Fruit fly (Drosophila melanogaster) Kc167 (cell line): ENCODE results near the gene Rm62.

Source experiments
- Sin3A ChIP-seq: fragments of >200 bp; optimal IDR thresholded peaks from 2 replicates; lab custom pipeline; 2018; ENCODE audit warnings: missing external identifiers
- psq ChIP-seq: fragments of >200 bp; optimal IDR thresholded peaks from 2 replicates; lab custom pipeline; 2017; ENCODE audit warnings: missing external identifiers

DNA sequence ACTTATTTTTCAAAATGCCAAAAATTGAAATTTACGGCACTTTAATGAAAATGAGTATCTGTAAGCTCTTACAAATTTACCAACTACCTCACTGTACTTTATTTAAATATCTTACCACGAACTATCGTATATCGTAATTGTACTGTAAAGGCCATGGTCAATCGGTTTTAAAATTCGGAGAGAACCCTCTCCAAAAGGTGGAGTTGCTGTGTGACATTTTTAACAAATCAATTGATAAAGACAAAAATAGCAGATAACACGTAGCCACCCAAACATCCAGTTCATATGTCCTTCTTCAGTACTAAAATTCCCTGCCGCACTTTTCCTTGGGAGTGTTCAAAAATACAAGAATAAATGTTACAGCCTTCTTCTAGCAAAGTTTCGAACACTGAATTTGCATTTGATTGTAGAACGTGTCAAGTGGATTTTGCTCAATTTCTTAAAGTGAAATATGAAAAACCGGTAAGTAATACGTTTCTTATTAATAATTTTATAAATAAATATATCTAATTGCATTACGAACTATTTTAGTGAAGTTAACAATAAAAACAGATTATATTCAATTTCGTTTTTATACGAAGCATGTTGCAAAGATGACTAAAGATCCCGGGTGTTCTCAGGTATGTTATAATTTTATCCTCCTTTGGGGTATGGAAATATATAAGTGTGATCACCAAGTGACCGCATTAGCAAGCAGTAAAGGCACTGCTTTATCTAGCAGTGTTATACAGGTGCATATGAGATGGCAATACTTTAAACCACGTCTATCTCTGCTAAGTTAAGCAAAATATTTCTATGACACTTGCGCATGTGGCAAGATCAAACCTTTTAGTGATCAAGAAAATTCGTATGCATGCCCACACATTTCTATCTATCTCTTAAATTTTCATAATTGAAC is 1.4 kb upstream of the Rm62 start:
- TF ChIP-seq psq (lab: Kevin White, UChicago) (no peak), Sin3A (no peak)
